Fruit fly (Drosophila melanogaster) whole organism, embryonic: Measurements from ENCODE around the gene eIF3i.

Source experiments
- BtbVII ChIP-seq: fragments of 200-800 bp; sonication (Bioruptor generic); optimal IDR thresholded peaks from 3 replicates; lab custom pipeline; 2017; ENCODE audit warnings: missing biosample characterization, mild to moderate bottlenecking, missing genetic modification characterization
- Bteb2 ChIP-seq: fragments of 200-800 bp; sonication (Bioruptor generic); optimal IDR thresholded peaks from 2 replicates; lab custom pipeline; 2016; ENCODE audit warnings: missing biosample characterization, missing genetic modification characterization
- CG11696 ChIP-seq: fragments of 200-800 bp; sonication (Bioruptor generic); IDR thresholded peaks from 2 replicates; pipeline ENCODE4 v1.3.6; 2022; ENCODE audit warnings: missing biosample characterization, missing genetic modification characterization
- CG11723 ChIP-seq: fragments of 200-800 bp; sonication (Bioruptor generic); optimal IDR thresholded peaks from 2 replicates; lab custom pipeline; 2017; ENCODE audit warnings: missing biosample characterization, mild to moderate bottlenecking, missing genetic modification characterization
- CG14050 ChIP-seq: fragments of 200-800 bp; sonication (Bioruptor generic); IDR thresholded peaks from 3 replicates; pipeline ENCODE4 v1.3.6; 2022; ENCODE audit warnings: missing biosample characterization, missing genetic modification characterization
- CG14710 ChIP-seq: fragments of 200-800 bp; sonication (Bioruptor generic); optimal IDR thresholded peaks from 3 replicates; lab custom pipeline; 2019; ENCODE audit warnings: missing biosample characterization, mild to moderate bottlenecking, missing genetic modification characterization, moderate library complexity
- CG15011 ChIP-seq: fragments of 200-800 bp; sonication (Bioruptor generic); optimal IDR thresholded peaks from 3 replicates; lab custom pipeline; 2018; ENCODE audit warnings: missing biosample characterization, mild to moderate bottlenecking, missing genetic modification characterization
- CG1647 ChIP-seq: fragments of 200-800 bp; sonication (Bioruptor generic); optimal IDR thresholded peaks from 3 replicates; lab custom pipeline; 2016; ENCODE audit warnings: missing biosample characterization, missing genetic modification characterization
- CG17612 ChIP-seq: fragments of 200-800 bp; sonication (Bioruptor generic); IDR thresholded peaks from 2 replicates; pipeline ENCODE4 v1.3.6; 2022; ENCODE audit warnings: missing biosample characterization, missing genetic modification characterization
- CG2116 ChIP-seq: fragments of 200-800 bp; sonication (Bioruptor generic); optimal IDR thresholded peaks from 3 replicates; lab custom pipeline; 2018; ENCODE audit warnings: missing biosample characterization, mild to moderate bottlenecking, missing genetic modification characterization
- CG2678 ChIP-seq: fragments of 200-800 bp; sonication (Bioruptor generic); optimal IDR thresholded peaks from 3 replicates; lab custom pipeline; 2019; ENCODE audit warnings: missing biosample characterization, mild to moderate bottlenecking, missing genetic modification characterization, moderate library complexity
- CG2889 ChIP-seq: fragments of 200-800 bp; sonication (Bioruptor generic); IDR thresholded peaks from 3 replicates; pipeline ENCODE4 v1.3.6; 2022; ENCODE audit warnings: missing biosample characterization, missing genetic modification characterization
- CG31441 ChIP-seq: fragments of 200-800 bp; sonication (Bioruptor generic); IDR thresholded peaks from 2 replicates; pipeline ENCODE4 v1.3.6; 2022; ENCODE audit warnings: missing biosample characterization, missing genetic modification characterization
- CG33213 ChIP-seq: fragments of 200-800 bp; sonication (Bioruptor generic); optimal IDR thresholded peaks from 3 replicates; lab custom pipeline; 2016; ENCODE audit warnings: missing biosample characterization, missing genetic modification characterization
- CG34422 ChIP-seq: fragments of 200-800 bp; sonication (Bioruptor generic); IDR thresholded peaks from 3 replicates; pipeline ENCODE4 v1.3.6; 2022; ENCODE audit warnings: missing biosample characterization, missing genetic modification characterization
- CG4404 ChIP-seq: fragments of 200-800 bp; sonication (Bioruptor generic); IDR thresholded peaks from 2 replicates; pipeline ENCODE4 v1.3.6; 2022; ENCODE audit warnings: missing biosample characterization, missing genetic modification characterization
- CG4707 ChIP-seq: fragments of 200-800 bp; sonication (Bioruptor generic); optimal IDR thresholded peaks from 2 replicates; lab custom pipeline; 2018; ENCODE audit warnings: missing biosample characterization, mild to moderate bottlenecking, missing genetic modification characterization, moderate library complexity
- CG5245 ChIP-seq: fragments of 200-800 bp; sonication (Bioruptor generic); optimal IDR thresholded peaks from 3 replicates; lab custom pipeline; 2016; ENCODE audit warnings: missing biosample characterization, missing genetic modification characterization
- CG5953 ChIP-seq: fragments of 200-800 bp; sonication (Bioruptor generic); IDR thresholded peaks from 2 replicates; pipeline ENCODE4 v1.3.6; 2022; ENCODE audit warnings: missing biosample characterization, missing genetic modification characterization
- CG6683 ChIP-seq: fragments of 200-800 bp; sonication (Bioruptor generic); optimal IDR thresholded peaks from 2 replicates; lab custom pipeline; 2017; ENCODE audit warnings: missing biosample characterization, mild to moderate bottlenecking, missing genetic modification characterization, missing genetic modification reagents
- CG7271 ChIP-seq: fragments of 200-800 bp; sonication (Bioruptor generic); optimal IDR thresholded peaks from 2 replicates; lab custom pipeline; 2018; ENCODE audit warnings: missing biosample characterization, mild to moderate bottlenecking, missing genetic modification characterization, moderate library complexity
- CG9609 ChIP-seq: fragments of 200-800 bp; sonication (Bioruptor generic); optimal IDR thresholded peaks from 3 replicates; lab custom pipeline; 2016; ENCODE audit warnings: missing biosample characterization, missing genetic modification characterization
- Ets97D ChIP-seq: fragments of 200-800 bp; sonication (Bioruptor generic); optimal IDR thresholded peaks from 3 replicates; lab custom pipeline; 2016; ENCODE audit warnings: missing biosample characterization, missing genetic modification characterization
- Hr39 ChIP-seq: fragments of >200 bp; optimal IDR thresholded peaks from 2 replicates; lab custom pipeline; 2017
- Myb ChIP-seq: fragments of 200-800 bp; sonication (Bioruptor generic); optimal IDR thresholded peaks from 2 replicates; lab custom pipeline; 2016; ENCODE audit warnings: missing biosample characterization, missing genetic modification characterization
- Neu2 ChIP-seq: fragments of 200-800 bp; sonication (Bioruptor generic); optimal IDR thresholded peaks from 3 replicates; lab custom pipeline; 2016; ENCODE audit warnings: missing biosample characterization, missing genetic modification characterization, borderline replicate concordance
- NfI ChIP-seq: fragments of 200-800 bp; sonication (Bioruptor generic); optimal IDR thresholded peaks from 3 replicates; lab custom pipeline; 2018; ENCODE audit warnings: missing biosample characterization, mild to moderate bottlenecking, missing genetic modification characterization, moderate library complexity
- Poxn ChIP-seq: fragments of 200-800 bp; sonication (Bioruptor generic); IDR thresholded peaks from 2 replicates; pipeline ENCODE4 v1.3.6; 2022; ENCODE audit warnings: missing biosample characterization, missing genetic modification characterization
- Trl ChIP-seq, 3 experiments: fragments of >200 bp in 2 of 3; fragments of 200-800 bp in 1 of 3; sonication (Bioruptor generic) in 1 of 3; optimal IDR thresholded peaks; 2 replicates in 1 of 3; 3 replicates in 2 of 3; lab custom pipeline; 2016 to 2017; ENCODE audit warnings: missing biosample characterization in 1 of 3, missing genetic modification characterization in 1 of 3
- bsh ChIP-seq, 2 experiments: fragments of 200-800 bp; sonication (Bioruptor generic); optimal IDR thresholded peaks; 2 replicates each; lab custom pipeline; 2017 to 2018; ENCODE audit warnings: mild to moderate bottlenecking in 2 of 2, missing biosample characterization in 2 of 2, missing genetic modification characterization in 2 of 2, moderate library complexity in 1 of 2
- ci ChIP-seq: fragments of 200-800 bp; sonication (Bioruptor generic); IDR thresholded peaks from 3 replicates; pipeline ENCODE4 v1.3.6; 2022; ENCODE audit warnings: missing biosample characterization, missing genetic modification characterization
- eve ChIP-seq, 2 experiments: fragments of >200 bp; optimal IDR thresholded peaks; 2 replicates each; lab custom pipeline; 2017; ENCODE audit warnings: missing biosample characterization in 2 of 2, missing genetic modification characterization in 2 of 2
- ftz-f1 ChIP-seq: fragments of 200-800 bp; sonication (Bioruptor generic); optimal IDR thresholded peaks from 2 replicates; lab custom pipeline; 2016; ENCODE audit warnings: missing biosample characterization, missing genetic modification characterization
- gce ChIP-seq: fragments of 200-800 bp; sonication (Bioruptor generic); IDR thresholded peaks from 3 replicates; pipeline ENCODE4 v1.3.6; 2022; ENCODE audit warnings: missing biosample characterization, missing genetic modification characterization
- grn ChIP-seq: fragments of 200-800 bp; sonication (Bioruptor generic); optimal IDR thresholded peaks from 3 replicates; lab custom pipeline; 2017; ENCODE audit warnings: missing biosample characterization, missing genetic modification characterization
- hth ChIP-seq: fragments of >200 bp; optimal IDR thresholded peaks from 2 replicates; lab custom pipeline; 2017; ENCODE audit warnings: inconsistent platforms
- insv ChIP-seq, 2 experiments: fragments of 200-800 bp; sonication (Bioruptor generic); optimal IDR thresholded peaks; 3 replicates each; lab custom pipeline; 2016 to 2018; ENCODE audit warnings: missing biosample characterization in 2 of 2, missing genetic modification characterization in 2 of 2
- klu ChIP-seq: fragments of 200-800 bp; sonication (Bioruptor generic); IDR thresholded peaks from 2 replicates; pipeline ENCODE4 v1.3.6; 2022; ENCODE audit warnings: missing biosample characterization, missing genetic modification characterization
- lbe ChIP-seq: fragments of 200-800 bp; sonication (Bioruptor generic); optimal IDR thresholded peaks from 2 replicates; lab custom pipeline; 2016; ENCODE audit warnings: missing biosample characterization, mild to moderate bottlenecking, missing genetic modification characterization
- mld ChIP-seq: fragments of 200-800 bp; sonication (Bioruptor generic); IDR thresholded peaks from 3 replicates; pipeline ENCODE4 v1.3.6; 2022; ENCODE audit warnings: missing biosample characterization, missing genetic modification characterization; ENCODE audit not compliant: partially characterized antibody
- pan ChIP-seq, 4 experiments: fragments of >200 bp in 3 of 4; fragments of 200-800 bp in 1 of 4; sonication (Bioruptor generic) in 1 of 4; optimal IDR thresholded peaks in 3 of 4; IDR thresholded peaks in 1 of 4; 2 replicates each; pipeline versions ENCODE4 v1.3.6 to Lab custom; 2017 to 2022; ENCODE audit warnings: missing biosample characterization in 2 of 4, missing genetic modification characterization in 2 of 4, mixed read lengths in 1 of 4
- sc ChIP-seq, 3 experiments: fragments of >200 bp in 2 of 3; fragments of 200-800 bp in 1 of 3; sonication (Bioruptor generic) in 1 of 3; optimal IDR thresholded peaks; 2 replicates in 2 of 3; 3 replicates in 1 of 3; lab custom pipeline; 2017; ENCODE audit warnings: mild to moderate bottlenecking in 1 of 3, missing biosample characterization in 1 of 3, missing genetic modification characterization in 1 of 3, missing genetic modification reagents in 1 of 3
- slbo ChIP-seq: fragments of 200-800 bp; sonication (Bioruptor generic); IDR thresholded peaks from 2 replicates; pipeline ENCODE4 v1.3.6; 2022; ENCODE audit warnings: missing biosample characterization, missing genetic modification characterization
- sna ChIP-seq: fragments of 200-800 bp; sonication (Bioruptor generic); IDR thresholded peaks from 2 replicates; pipeline ENCODE4 v1.3.6; 2022; ENCODE audit warnings: missing biosample characterization, missing genetic modification characterization; ENCODE audit not compliant: partially characterized antibody
- stwl ChIP-seq: fragments of 200-800 bp; sonication (Bioruptor generic); optimal IDR thresholded peaks from 3 replicates; lab custom pipeline; 2018; ENCODE audit warnings: missing biosample characterization, mild to moderate bottlenecking, missing genetic modification characterization, moderate library complexity
- tgo ChIP-seq: fragments of 200-800 bp; sonication (Bioruptor generic); IDR thresholded peaks from 3 replicates; pipeline ENCODE4 v1.3.6; 2022; ENCODE audit warnings: missing biosample characterization, missing genetic modification characterization
- tin ChIP-seq: fragments of 200-800 bp; sonication (Bioruptor generic); optimal IDR thresholded peaks from 3 replicates; lab custom pipeline; 2016; ENCODE audit warnings: missing biosample characterization, missing genetic modification characterization
- twi ChIP-seq: fragments of 200-800 bp; optimal IDR thresholded peaks from 2 replicates; lab custom pipeline; 2019; ENCODE audit warnings: missing biosample characterization, mild to moderate bottlenecking, missing genetic modification characterization, moderate library complexity
- yki ChIP-seq: fragments of >200 bp; optimal IDR thresholded peaks from 3 replicates; lab custom pipeline; 2018

The eIF3i gene

DNA sequence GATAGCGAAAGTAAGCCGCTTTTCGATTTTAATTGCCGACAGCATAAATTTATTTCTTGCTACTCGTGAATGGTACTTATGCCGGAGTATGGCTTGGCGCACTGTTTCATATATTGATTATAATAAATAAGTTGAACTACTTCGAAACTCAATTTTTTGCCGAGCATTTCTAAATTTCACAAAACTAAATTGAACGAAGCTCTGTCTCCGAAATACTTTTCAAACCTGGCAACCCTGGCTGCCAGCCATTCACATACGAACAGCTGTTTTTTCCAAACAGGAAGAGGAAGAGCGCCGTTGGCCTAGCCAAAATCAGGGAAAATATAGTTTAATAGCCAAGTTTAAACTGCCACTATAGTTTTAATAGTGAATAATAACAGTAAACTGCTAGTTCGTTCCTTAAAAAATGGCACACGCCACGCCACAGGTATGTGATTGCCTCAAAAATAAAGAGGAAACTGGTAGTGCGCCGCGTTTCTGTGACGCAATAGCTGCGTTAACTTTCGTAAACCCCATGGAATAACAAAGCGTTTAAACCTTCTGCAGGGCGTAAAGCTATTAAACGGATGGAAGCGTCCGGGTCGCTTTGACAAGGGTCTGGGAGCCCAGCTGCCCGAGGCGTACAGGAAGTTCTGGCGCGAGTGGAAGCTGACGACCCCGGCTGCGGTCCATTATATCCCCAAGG, 6.3 kb upstream of the eIF3i start, which contains the start of gene mRpL28 (continued):
- TF ChIP-seq insv (GFP tag; optimal IDR thresholded peaks at IDR 0.05; lab: Kevin White, UChicago), result no peak
- no peak for TF ChIP-seq Trl (optimal IDR thresholded peaks at IDR 0.05; lab: Kevin White, UChicago)
- TF ChIP-seq Trl (GFP tag; optimal IDR thresholded peaks at IDR 0.05; lab: Kevin White, UChicago), result peak; percentile 15
- TF ChIP-seq yki, result no peak
- no peak for TF ChIP-seq CG5245 (GFP tag; lab: Kevin White, UChicago)
- no peak for TF ChIP-seq Bteb2 (GFP tag; lab: Kevin White, UChicago)
- TF ChIP-seq CG4707 (GFP tag; lab: Kevin White, UChicago), result no peak
- no peak for TF ChIP-seq Hr39 (lab: Kevin White, UChicago)
- no peak for TF ChIP-seq mld (GFP tag; lab: Robert Waterston, UW)
- TF ChIP-seq CG14710 (tag; lab: Kevin White, UChicago), result peak; percentile 31
- TF ChIP-seq CG2678 (tag; lab: Kevin White, UChicago), result no peak
- no peak for TF ChIP-seq CG31441 (GFP tag; lab: Robert Waterston, UW)
- TF ChIP-seq CG14050 (GFP tag; lab: Robert Waterston, UW), result no peak
- TF ChIP-seq gce (GFP tag; lab: Robert Waterston, UW), result no peak
- TF ChIP-seq slbo (GFP tag; lab: Robert Waterston, UW), result peak; percentile 42; the same call in 1 of the 2 replicates
- TF ChIP-seq sc (optimal IDR thresholded peaks at IDR 0.05; lab: Kevin White, UChicago), result no peak
- no peak for TF ChIP-seq sc (GFP tag; optimal IDR thresholded peaks at IDR 0.05; lab: Kevin White, UChicago)
- TF ChIP-seq CG2116 (GFP tag; lab: Kevin White, UChicago), result no peak
- TF ChIP-seq CG4404, result no peak
- peak; percentile 30 for TF ChIP-seq Ets97D (GFP tag; lab: Kevin White, UChicago)
- no peak for TF ChIP-seq CG2889
- no peak for TF ChIP-seq eve (GFP tag; optimal IDR thresholded peaks at IDR 0.05; lab: Kevin White, UChicago)
- TF ChIP-seq pan (optimal IDR thresholded peaks at IDR 0.05; lab: Kevin White, UChicago), result no peak
- TF ChIP-seq pan (GFP tag; optimal IDR thresholded peaks at IDR 0.05 in 1 of 2, IDR thresholded peaks at IDR 0.05 in 1 of 2), result no peak
- TF ChIP-seq lbe (GFP tag; lab: Kevin White, UChicago), result peak; percentile 35
- TF ChIP-seq tgo, result no peak
- no peak for TF ChIP-seq CG5953 (GFP tag; lab: Robert Waterston, UW)
- peak; percentile 45; the same call in 1 of the 2 replicates for TF ChIP-seq sna (GFP tag; lab: Robert Waterston, UW)
- no peak for TF ChIP-seq klu
- no peak for TF ChIP-seq ftz-f1
- TF ChIP-seq CG11723 (GFP tag; lab: Kevin White, UChicago), result no peak
- no peak for TF ChIP-seq CG11696 (GFP tag; lab: Robert Waterston, UW)
- no peak for TF ChIP-seq Neu2 (GFP tag; lab: Kevin White, UChicago)
- peak; percentile 20 for TF ChIP-seq CG6683 (GFP tag; lab: Kevin White, UChicago)
- no peak for TF ChIP-seq CG17612
- no peak for TF ChIP-seq Poxn
- no peak for TF ChIP-seq grn (GFP tag; lab: Kevin White, UChicago)
- TF ChIP-seq stwl (tag; lab: Kevin White, UChicago), result peak; percentile 92
- TF ChIP-seq NfI, result no peak
- no peak for TF ChIP-seq CG33213 (GFP tag; lab: Kevin White, UChicago)
- TF ChIP-seq CG9609 (GFP tag; lab: Kevin White, UChicago), result no peak
- no peak for TF ChIP-seq hth (lab: Kevin White, UChicago)
- TF ChIP-seq CG15011 (GFP tag; lab: Kevin White, UChicago), result no peak
- TF ChIP-seq BtbVII (GFP tag; lab: Kevin White, UChicago), result peak; percentile 14
- peak in 1 of 2 experiments; percentile 18 for TF ChIP-seq bsh (GFP tag; optimal IDR thresholded peaks at IDR 0.05; lab: Kevin White, UChicago)
- TF ChIP-seq CG1647 (GFP tag; lab: Kevin White, UChicago), result no peak
- 0 out of 3 replicates have a peak, but pooled peaks have one; percentile 56 for TF ChIP-seq ci (GFP tag; lab: Robert Waterston, UW)
- no peak for TF ChIP-seq CG7271 (tag; lab: Kevin White, UChicago)
- peak; percentile 11; the same call in 1 of the 3 replicates for TF ChIP-seq CG34422
- TF ChIP-seq twi (tag; lab: Kevin White, UChicago), result no peak
- no peak for TF ChIP-seq Myb (GFP tag; lab: Kevin White, UChicago)
- no peak for TF ChIP-seq tin (GFP tag; lab: Kevin White, UChicago)
